Worm (Caenorhabditis elegans) whole organism, L4 larva: Measurements from ENCODE around the gene fbxa-170.
"Not testable (repeated sequence)": the region's sequence is repeated elsewhere in the genome, so short reads cannot be mapped to it uniquely, and the experiment has no call there.

Source experiments
- D1046.2 ChIP-seq: fragments of 200-800 bp; sonication (Bioruptor generic); IDR thresholded peaks from 2 replicates; pipeline ENCODE4 v1.3.6; 2022; ENCODE audit warnings: missing genetic modification characterization, missing compliant biosample characterization
- T20F7.1 ChIP-seq: fragments of 200-800 bp; sonication (Bioruptor generic); optimal IDR thresholded peaks from 2 replicates; lab custom pipeline; 2018; ENCODE audit warnings: mild to moderate bottlenecking, missing genetic modification characterization, missing compliant biosample characterization
- Y5F2A.4 ChIP-seq: fragments of 200-800 bp; sonication (Bioruptor generic); optimal IDR thresholded peaks from 2 replicates; lab custom pipeline; 2018; ENCODE audit warnings: mild to moderate bottlenecking, missing genetic modification characterization, missing compliant biosample characterization
- aha-1 ChIP-seq: fragments of 150-350 bp; peaks from one replicate; lab custom pipeline; 2014; ENCODE audit warnings: missing biosample characterization, missing genetic modification characterization
- ceh-20 ChIP-seq: fragments of 200-800 bp; sonication (Bioruptor generic); IDR thresholded peaks from 2 replicates; pipeline ENCODE4 v1.3.6; 2022; ENCODE audit warnings: missing genetic modification reagents, missing genetic modification characterization, missing compliant biosample characterization
- ceh-44 ChIP-seq: fragments of 200-800 bp; sonication (Bioruptor generic); IDR thresholded peaks from 2 replicates; pipeline ENCODE4 v1.3.6; 2022; ENCODE audit warnings: missing genetic modification reagents, missing genetic modification characterization, missing compliant biosample characterization
- ces-1 ChIP-seq: fragments of 150-350 bp; sonication (generic microtip); optimal IDR thresholded peaks from 4 replicates; lab custom pipeline; 2014; ENCODE audit warnings: missing biosample characterization, missing genetic modification reagents, missing genetic modification characterization
- dmd-6 ChIP-seq: fragments of 200-800 bp; sonication (Bioruptor generic); IDR thresholded peaks from 2 replicates; pipeline ENCODE4 v1.3.6; 2022; ENCODE audit warnings: missing genetic modification reagents, missing genetic modification characterization, missing compliant biosample characterization
- dpl-1 ChIP-seq: fragments of 150-350 bp; optimal IDR thresholded peaks from 2 replicates; lab custom pipeline; 2014; ENCODE audit warnings: missing biosample characterization, missing genetic modification reagents, missing genetic modification characterization
- duxl-1 ChIP-seq: sonication (generic microtip); optimal IDR thresholded peaks from 2 replicates; lab custom pipeline; 2016; ENCODE audit warnings: mild to moderate bottlenecking, missing genetic modification characterization, moderate library complexity, missing compliant biosample characterization; ENCODE audit not compliant: poor library complexity
- egl-43 ChIP-seq: fragments of 200-800 bp; sonication (Bioruptor generic); IDR thresholded peaks from 2 replicates; pipeline ENCODE4 v1.3.6; 2022; ENCODE audit warnings: missing genetic modification reagents, missing genetic modification characterization, missing compliant biosample characterization
- hmg-1.1 ChIP-seq: fragments of 200-800 bp; sonication (Bioruptor generic); IDR thresholded peaks from 2 replicates; pipeline ENCODE4 v1.3.6; 2022; ENCODE audit warnings: missing genetic modification reagents, missing genetic modification characterization, missing compliant biosample characterization
- jun-1 ChIP-seq: fragments of 150-350 bp; optimal IDR thresholded peaks from 2 replicates; lab custom pipeline; 2014; ENCODE audit warnings: missing biosample characterization, missing genetic modification reagents, missing genetic modification characterization
- lim-7 ChIP-seq: fragments of 200-800 bp; sonication (Bioruptor generic); IDR thresholded peaks from 2 replicates; pipeline ENCODE4 v1.3.6; 2022; ENCODE audit warnings: missing genetic modification characterization, missing compliant biosample characterization
- lir-3 ChIP-seq: sonication (generic microtip); optimal IDR thresholded peaks from 2 replicates; lab custom pipeline; 2016; ENCODE audit warnings: mild to moderate bottlenecking, missing genetic modification characterization, missing compliant biosample characterization
- madf-5 ChIP-seq, 2 experiments: fragments of 200-800 bp; sonication (Bioruptor generic); IDR thresholded peaks; 2 replicates each; pipeline ENCODE4 v1.3.6; 2022; ENCODE audit warnings: missing compliant biosample characterization in 2 of 2, missing genetic modification characterization in 2 of 2
- madf-9 ChIP-seq: fragments of 200-800 bp; sonication (Bioruptor generic); conservative IDR thresholded peaks from 2 replicates; pipeline ENCODE4 v1.3.6; 2022; ENCODE audit warnings: missing genetic modification reagents, missing genetic modification characterization, missing compliant biosample characterization
- mdl-1 ChIP-seq, 2 experiments: fragments of 150-350 bp in 1 of 2; sonication (generic microtip) in 1 of 2; optimal IDR thresholded peaks; 2 replicates each; lab custom pipeline; 2014 to 2017; ENCODE audit warnings: missing biosample characterization in 2 of 2, missing genetic modification characterization in 2 of 2
- mdt-29 ChIP-seq: fragments of 200-800 bp; sonication (Bioruptor generic); IDR thresholded peaks from 2 replicates; pipeline ENCODE4 v1.3.6; 2022; ENCODE audit warnings: missing genetic modification reagents, missing genetic modification characterization, missing compliant biosample characterization
- mep-1 ChIP-seq: fragments of 150-350 bp; sonication (generic microtip); optimal IDR thresholded peaks from 3 replicates; lab custom pipeline; 2014; ENCODE audit warnings: missing biosample characterization, missing genetic modification characterization
- nhr-76 ChIP-seq: fragments of 150-350 bp; optimal IDR thresholded peaks from 2 replicates; lab custom pipeline; 2014; ENCODE audit warnings: missing biosample characterization, missing genetic modification characterization
- pqm-1 ChIP-seq: sonication (generic microtip); optimal IDR thresholded peaks from 2 replicates; lab custom pipeline; 2017; ENCODE audit warnings: missing biosample characterization, missing genetic modification characterization
- rbr-2 ChIP-seq: sonication (generic microtip); optimal IDR thresholded peaks from 2 replicates; lab custom pipeline; 2016; ENCODE audit warnings: missing genotype, missing genetic modification characterization, missing compliant biosample characterization
- set-16 ChIP-seq: fragments of 200-800 bp; sonication (Bioruptor generic); IDR thresholded peaks from 2 replicates; pipeline ENCODE4 v1.3.6; 2022; ENCODE audit warnings: missing genetic modification reagents, missing genetic modification characterization, missing compliant biosample characterization
- snpc-1.2 ChIP-seq: fragments of 200-800 bp; sonication (Bioruptor generic); IDR thresholded peaks from 2 replicates; pipeline ENCODE4 v1.3.6; 2022; ENCODE audit warnings: missing genetic modification reagents, missing genetic modification characterization, missing compliant biosample characterization
- spr-3 ChIP-seq: fragments of 200-800 bp; sonication (Bioruptor generic); optimal IDR thresholded peaks from 2 replicates; lab custom pipeline; 2018; ENCODE audit warnings: mild to moderate bottlenecking, missing genetic modification characterization, missing compliant biosample characterization
- tra-1 ChIP-seq: fragments of 200-800 bp; sonication (Bioruptor generic); IDR thresholded peaks from 2 replicates; pipeline ENCODE4 v1.3.6; 2022; ENCODE audit warnings: missing genetic modification reagents, missing genetic modification characterization, missing compliant biosample characterization
- unc-62 ChIP-seq, 3 experiments: fragments of 150-350 bp in 1 of 3; sonication (generic microtip); optimal IDR thresholded peaks in 2 of 3; peaks in 1 of 3; 1 replicate in 1 of 3; 2 replicates in 2 of 3; lab custom pipeline; 2014 to 2017; ENCODE audit warnings: missing biosample characterization in 3 of 3, missing genetic modification characterization in 3 of 3, missing genetic modification reagents in 3 of 3, missing genotype in 1 of 3
- zfp-2 ChIP-seq: sonication (generic microtip); optimal IDR thresholded peaks from 2 replicates; lab custom pipeline; 2016; ENCODE audit warnings: mild to moderate bottlenecking, missing genetic modification characterization, missing compliant biosample characterization
- ztf-11 ChIP-seq: fragments of 150-350 bp; optimal IDR thresholded peaks from 2 replicates; lab custom pipeline; 2014; ENCODE audit warnings: missing biosample characterization, missing genetic modification characterization
- ztf-7 ChIP-seq: fragments of 150-350 bp; optimal IDR thresholded peaks from 2 replicates; lab custom pipeline; 2014; ENCODE audit warnings: missing biosample characterization, missing genetic modification characterization

fbxa-170 gene

ce11 chrX:1696879-1697278, 19.0 kb upstream of the fbxa-170 start, which contains the start of gene C36C9.4:
C36C9.4 (minus strand) TSS chrX:1696979.
- TF ChIP-seq tra-1 (GFP tag; lab: Robert Waterston, UW); lir-3 (tag; lab: Kevin White, UChicago); duxl-1: not testable (repeated sequence)

DNA sequence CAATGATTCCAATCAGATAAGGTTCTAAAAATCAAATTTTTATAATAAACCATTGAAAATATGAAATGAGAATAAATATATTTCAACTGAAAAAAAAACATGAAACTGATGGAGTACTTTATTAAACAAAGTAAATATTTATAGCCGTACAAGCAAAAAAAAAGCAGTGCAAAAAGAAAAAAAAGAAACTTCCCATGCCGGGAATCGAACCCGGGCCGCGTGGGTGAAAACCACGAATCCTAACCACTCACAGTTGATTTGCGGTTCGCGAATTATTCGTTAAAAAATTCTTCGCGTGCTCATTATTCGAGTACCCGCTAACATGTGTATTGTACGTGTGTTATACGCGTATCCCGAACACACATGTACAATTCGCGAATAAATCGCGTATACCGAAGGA, 13.0 kb upstream of the fbxa-170 start, which contains the start of gene C36C9.6:
C36C9.6 (minus strand) TSS at position 101 of the 400 bp plus-strand sequence.
- TF ChIP-seq dmd-6 (GFP tag; lab: Robert Waterston, UW); spr-3 (GFP tag; lab: Kevin White, UChicago); ceh-44 (GFP tag; lab: Robert Waterston, UW): not testable (repeated sequence)

DNA sequence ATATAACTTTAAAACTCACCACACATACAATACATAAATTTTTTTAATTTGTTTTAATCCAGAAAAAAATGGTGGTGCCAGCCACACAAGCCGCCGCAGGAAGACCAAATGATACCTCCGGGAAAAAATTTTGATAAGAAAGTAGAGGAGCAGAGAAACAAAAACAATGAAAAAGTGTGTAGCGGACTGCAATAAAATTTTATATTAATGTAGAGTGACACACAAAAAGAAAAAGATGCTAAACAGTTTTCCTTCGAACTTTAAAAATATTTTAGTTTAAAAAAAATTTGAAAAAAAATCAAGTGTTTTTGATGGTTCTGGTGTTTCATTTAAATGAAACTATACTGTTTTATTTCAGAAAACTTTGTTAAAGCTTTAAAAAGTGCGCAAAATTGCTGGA, 12.1 kb upstream of the fbxa-170 start, which contains the start of gene C36C9.12:
C36C9.12 (minus strand) TSS at position 101 of the 400 bp plus-strand sequence.
- not testable (repeated sequence) for TF ChIP-seq ztf-11; mdl-1 (tag; optimal IDR thresholded peaks at IDR 0.05; lab: Kevin White, UChicago); ztf-7 (tag; lab: Kevin White, UChicago)

DNA sequence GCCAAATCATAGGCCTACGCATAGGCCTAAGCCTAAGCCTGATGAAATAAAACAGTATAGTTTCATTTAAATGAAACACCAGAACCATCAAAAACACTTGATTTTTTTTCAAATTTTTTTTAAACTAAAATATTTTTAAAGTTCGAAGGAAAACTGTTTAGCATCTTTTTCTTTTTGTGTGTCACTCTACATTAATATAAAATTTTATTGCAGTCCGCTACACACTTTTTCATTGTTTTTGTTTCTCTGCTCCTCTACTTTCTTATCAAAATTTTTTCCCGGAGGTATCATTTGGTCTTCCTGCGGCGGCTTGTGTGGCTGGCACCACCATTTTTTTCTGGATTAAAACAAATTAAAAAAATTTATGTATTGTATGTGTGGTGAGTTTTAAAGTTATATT, 9.2 kb upstream of the fbxa-170 start, which contains the start of gene C36C9.11:
C36C9.11 (plus strand) TSS at position 301 of the 400 bp plus-strand sequence.
- TF ChIP-seq madf-5 (GFP tag; IDR thresholded peaks at IDR 0.05; lab: Robert Waterston, UW); aha-1; rbr-2 (tag; lab: Kevin White, UChicago): not testable (repeated sequence)

DNA sequence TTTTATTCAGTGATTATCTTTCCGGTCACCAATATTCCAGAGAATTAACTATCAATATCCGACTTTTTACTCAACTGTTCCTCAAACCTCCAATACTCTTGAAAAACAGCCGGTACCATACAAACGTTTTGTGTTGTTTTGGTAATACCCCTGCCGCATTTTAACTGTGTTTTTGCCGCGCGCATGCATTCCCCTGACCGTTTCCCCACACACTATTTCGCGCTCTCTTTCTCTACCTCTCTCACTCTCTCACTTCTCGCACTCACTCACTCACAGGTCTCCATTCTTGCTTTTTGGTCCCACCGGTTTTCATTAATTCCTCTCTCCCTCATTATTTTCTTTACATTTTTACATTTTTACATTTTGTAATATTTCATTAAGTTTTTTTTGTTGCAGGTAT, 4.6 kb upstream of the fbxa-170 start, which contains the start of gene meg-4:
meg-4 (plus strand) TSS at position 397 of the 400 bp plus-strand sequence.
- peak; percentile 98 for TF ChIP-seq duxl-1
- TF ChIP-seq aha-1, result peak; percentile 44
- TF ChIP-seq jun-1 (tag; lab: Kevin White, UChicago), result no peak

ce11 chrX:1681482-1681881, 3.6 kb upstream of the fbxa-170 start:
- TF ChIP-seq tra-1 (GFP tag; lab: Robert Waterston, UW) (0 out of 2 replicates have a peak, but pooled peaks have one; percentile 8), set-16 (GFP tag; lab: Robert Waterston, UW) (peak; percentile 87)

DNA sequence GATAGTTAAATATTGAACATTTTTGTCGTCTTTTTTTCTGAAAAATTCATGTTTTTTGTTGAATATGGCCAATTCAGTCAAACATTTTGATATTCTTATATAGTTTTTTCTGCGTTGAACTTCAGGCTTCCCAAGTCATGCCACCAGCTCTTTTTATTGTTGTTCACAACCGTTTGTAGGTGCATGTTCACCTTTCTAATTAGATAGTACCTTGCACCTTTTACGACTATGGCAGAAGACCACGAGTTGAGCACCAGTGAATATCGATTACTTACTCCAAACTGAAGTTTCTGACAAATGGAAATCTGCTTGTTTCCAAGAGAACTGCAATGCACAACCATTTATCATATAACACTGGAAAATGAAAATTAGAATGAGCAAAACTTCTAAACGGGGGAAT, 2.0 kb downstream of the fbxa-170 start:
- TF ChIP-seq ztf-11, result no peak
- TF ChIP-seq unc-62 (GFP tag; optimal IDR thresholded peaks at IDR 0.05 in 1 of 2; lab: Kevin White, UChicago), result peak in 1 of 2 experiments; percentile 64
- no peak for TF ChIP-seq unc-62 (tag; optimal IDR thresholded peaks at IDR 0.05; lab: Kevin White, UChicago)

DNA sequence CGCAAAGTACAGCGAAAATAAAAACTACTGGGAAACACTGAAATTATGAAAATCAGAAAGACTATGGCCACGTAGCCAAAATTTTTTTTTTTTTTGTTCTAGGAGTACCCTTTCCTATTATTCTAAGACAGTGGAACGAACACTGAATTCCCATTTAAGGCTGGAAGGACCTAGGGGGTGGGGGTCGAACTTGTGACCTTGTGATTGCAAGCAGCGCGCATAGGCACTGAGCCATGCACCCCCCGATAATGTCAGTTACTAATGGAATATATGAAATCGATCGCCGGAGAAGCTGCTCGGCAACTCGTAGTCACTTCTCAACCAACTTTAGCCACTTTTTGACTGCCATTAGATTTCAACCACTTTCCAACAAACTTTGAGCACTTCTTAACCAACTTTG, 2.8 kb downstream of the fbxa-170 start:
- 0 out of 2 replicates have a peak, but pooled peaks have one; percentile 11 for TF ChIP-seq D1046.2 (GFP tag; lab: Robert Waterston, UW)
- TF ChIP-seq snpc-1.2 (GFP tag; lab: Robert Waterston, UW), result peak; percentile 76
- 0 out of 2 replicates have a peak, but pooled peaks have one; percentile 8 for TF ChIP-seq egl-43 (GFP tag; lab: Robert Waterston, UW)
- 0 out of 2 replicates have a peak, but pooled peaks have one; percentile 16 for TF ChIP-seq lim-7 (GFP tag; lab: Robert Waterston, UW)

DNA sequence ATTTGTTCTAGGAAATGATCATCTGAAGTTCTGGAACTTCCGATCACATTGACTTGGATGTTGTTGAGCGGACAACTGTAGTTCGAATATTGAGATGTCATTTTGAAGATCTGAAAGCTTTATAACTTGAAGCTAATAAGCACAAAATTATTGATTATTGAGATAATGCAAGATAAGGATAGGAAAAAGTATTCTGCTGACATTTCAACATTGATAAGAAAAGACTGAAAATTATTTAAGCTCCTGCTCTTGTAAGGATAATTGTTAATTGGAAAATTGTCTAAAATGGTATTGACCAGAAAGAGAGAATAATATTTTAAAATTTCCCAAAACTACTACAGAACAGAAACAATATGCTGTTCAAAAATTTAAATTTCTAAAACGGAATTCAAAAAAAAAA, 3.9 kb downstream of the fbxa-170 start, which contains the start of gene tbx-31:
tbx-31 (minus strand) TSS at position 101 of the 400 bp plus-strand sequence.
- TF ChIP-seq hmg-1.1 (GFP tag; lab: Robert Waterston, UW), result no peak
- peak; percentile 72 for TF ChIP-seq aha-1
- TF ChIP-seq, all 104 proteins: peak for 1

DNA sequence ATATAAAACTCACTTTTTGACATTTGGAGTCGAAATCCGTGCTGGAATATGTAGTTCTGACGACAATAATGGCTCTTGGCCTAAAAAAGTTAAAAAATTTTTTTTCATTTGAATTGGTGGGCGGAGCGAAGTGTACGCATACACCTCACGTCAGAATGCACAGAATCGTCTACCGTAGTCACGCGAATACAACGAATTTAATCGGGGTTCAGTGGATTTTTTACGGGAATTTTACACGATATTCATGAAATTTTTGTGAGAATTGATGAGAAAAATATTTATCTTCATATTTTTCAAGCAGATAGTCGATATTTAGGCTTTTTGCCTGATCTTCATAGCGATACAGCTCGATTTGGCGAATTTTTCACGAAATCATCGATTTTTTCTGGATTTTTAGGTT, 9.2 kb downstream of the fbxa-170 start, which contains the start of gene R09H3.3:
R09H3.3 (minus strand) TSS at position 101 of the 400 bp plus-strand sequence.
- TF ChIP-seq nhr-76 (no peak), mep-1 (no peak), madf-9 (GFP tag; lab: Robert Waterston, UW) (no peak), T20F7.1 (no peak), D1046.2 (GFP tag; lab: Robert Waterston, UW) (no peak), zfp-2 (tag; lab: Kevin White, UChicago) (no peak), pqm-1 (tag; lab: Kevin White, UChicago) (no peak), Y5F2A.4 (GFP tag; lab: Kevin White, UChicago) (no peak), snpc-1.2 (GFP tag; lab: Robert Waterston, UW) (no peak), mdt-29 (GFP tag; lab: Robert Waterston, UW) (no peak), ceh-20 (GFP tag; lab: Robert Waterston, UW) (no peak), ces-1 (GFP tag; lab: Kevin White, UChicago) (no peak), dpl-1 (GFP tag; lab: Kevin White, UChicago) (no peak)
